Fruit fly (Drosophila melanogaster): Measurements from ENCODE around the gene CG31523.
A peak's percentile ranks its signal among the peaks of the same experiment; 100 is the strongest.

Gene CG31523

dm6 chr3R:4426730-4427129, 52.3 kb downstream of the CG31523 start, which contains the start of gene CG31525:
CG31525 (plus strand) TSS chr3R:4427030.
- TF ChIP-seq GATAd (GFP tag; optimal IDR thresholded peaks at IDR 0.05): no peak

DNA sequence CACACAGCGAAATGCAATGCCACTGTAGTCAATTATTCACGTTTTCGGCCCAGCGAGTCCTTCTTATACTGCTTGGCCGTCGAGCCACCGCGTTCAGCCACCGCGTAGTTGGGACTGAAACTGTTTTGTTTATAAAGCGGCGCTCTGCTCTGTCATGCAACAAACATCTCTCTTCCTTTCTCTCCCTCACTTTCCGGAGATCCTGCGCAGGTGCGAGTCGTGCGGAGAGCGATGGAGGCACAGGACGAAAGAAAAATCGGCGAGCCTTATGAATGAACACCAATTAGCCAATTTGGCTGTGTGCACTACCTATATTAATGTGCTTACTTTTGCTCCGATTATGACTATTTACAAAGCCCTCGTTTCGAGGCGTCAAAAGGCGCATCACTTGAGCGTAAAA, 59.5 kb downstream of the CG31523 start, which contains the start of gene CG32944:
Gene CG32944 (minus strand): TSS at position 97 of the 400 bp plus-strand sequence.
- TF ChIP-seq Vsx2 (GFP tag; optimal IDR thresholded peaks at IDR 0.05; ENCODE audit: partially characterized antibody) (peak; percentile 58), HLH106 (tag; optimal IDR thresholded peaks at IDR 0.05) (no peak), jim (GFP tag; optimal IDR thresholded peaks at IDR 0.05) (no peak), foxo (GFP tag; optimal IDR thresholded peaks at IDR 0.05) (no peak), h (GFP tag; optimal IDR thresholded peaks at IDR 0.05) (no peak), Dif (GFP tag; optimal IDR thresholded peaks at IDR 0.05; ENCODE audit: partially characterized antibody) (peak; percentile 38), lola (GFP tag; optimal IDR thresholded peaks at IDR 0.05) (no peak), N (GFP tag; optimal IDR thresholded peaks at IDR 0.05) (no peak), CG9705 (GFP tag; optimal IDR thresholded peaks at IDR 0.05) (no peak), Hr78 (GFP tag; optimal IDR thresholded peaks at IDR 0.05) (no peak), OdsH (GFP tag; optimal IDR thresholded peaks at IDR 0.05) (no peak), fru (GFP tag; optimal IDR thresholded peaks at IDR 0.05) (no peak)

DNA sequence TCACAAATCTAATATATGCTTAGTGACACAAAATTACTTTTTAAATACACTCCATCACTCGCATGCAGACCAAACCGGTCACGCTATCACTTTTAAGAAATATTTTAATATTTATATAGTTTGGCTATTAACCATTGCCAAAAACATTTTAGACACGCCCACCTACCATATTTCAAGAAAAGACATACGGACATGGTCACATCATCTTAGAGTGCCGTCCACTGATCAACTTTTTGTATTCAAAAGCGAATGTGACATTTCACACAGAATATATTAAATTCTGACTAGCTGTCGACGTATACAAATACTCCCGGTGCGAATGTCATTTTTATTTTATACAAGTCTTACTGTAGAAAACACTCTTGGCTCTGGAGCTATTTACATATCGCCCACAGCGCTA, 62.9 kb downstream of the CG31523 start, which contains the start of gene CG31528:
Gene CG31528 (plus strand): TSS at position 301 of the 400 bp plus-strand sequence.
- TF ChIP-seq br (GFP tag; optimal IDR thresholded peaks at IDR 0.05) (no peak), Dif (GFP tag; optimal IDR thresholded peaks at IDR 0.05; ENCODE audit: partially characterized antibody) (no peak), sv (GFP tag; optimal IDR thresholded peaks at IDR 0.05) (no peak), Vsx2 (GFP tag; optimal IDR thresholded peaks at IDR 0.05; ENCODE audit: partially characterized antibody) (no peak), lola (GFP tag; optimal IDR thresholded peaks at IDR 0.05) (no peak)
